Worm (Caenorhabditis elegans) whole organism, early embryonic: ENCODE data around the gene col-122.

Source experiments
- aly-1 ChIP-seq: sonication (generic microtip); optimal IDR thresholded peaks from 2 replicates; lab custom pipeline; 2016; ENCODE audit warnings: missing genetic modification characterization, missing compliant biosample characterization
- ama-1 ChIP-seq: fragments of 150-350 bp; optimal IDR thresholded peaks from 2 replicates; lab custom pipeline; 2014
- ceh-36 ChIP-seq: sonication (generic microtip); optimal IDR thresholded peaks from 2 replicates; lab custom pipeline; 2016; ENCODE audit warnings: missing genetic modification characterization, inconsistent platforms, missing compliant biosample characterization
- hmbx-1 ChIP-seq: sonication (generic microtip); optimal IDR thresholded peaks from 2 replicates; lab custom pipeline; 2016; ENCODE audit warnings: mild to moderate bottlenecking, missing genetic modification characterization, missing compliant biosample characterization
- pes-1 ChIP-seq: fragments of 200-800 bp; sonication (Bioruptor generic); IDR thresholded peaks from 2 replicates; pipeline ENCODE4 v1.3.6; 2022; ENCODE audit warnings: missing genetic modification reagents, missing genetic modification characterization, missing compliant biosample characterization
- tbx-11 ChIP-seq: fragments of 200-800 bp; sonication (Bioruptor generic); IDR thresholded peaks from 2 replicates; pipeline ENCODE4 v1.3.6; 2022; ENCODE audit warnings: missing genetic modification characterization, missing compliant biosample characterization
- tbx-37 ChIP-seq: fragments of 200-800 bp; sonication (Bioruptor generic); conservative IDR thresholded peaks from 2 replicates; pipeline ENCODE4 v1.3.6; 2022; ENCODE audit warnings: missing genetic modification reagents, missing genetic modification characterization, missing compliant biosample characterization
- tra-4 ChIP-seq: sonication (generic microtip); optimal IDR thresholded peaks from 2 replicates; lab custom pipeline; 2017; ENCODE audit warnings: missing genetic modification characterization, missing compliant biosample characterization

DNA sequence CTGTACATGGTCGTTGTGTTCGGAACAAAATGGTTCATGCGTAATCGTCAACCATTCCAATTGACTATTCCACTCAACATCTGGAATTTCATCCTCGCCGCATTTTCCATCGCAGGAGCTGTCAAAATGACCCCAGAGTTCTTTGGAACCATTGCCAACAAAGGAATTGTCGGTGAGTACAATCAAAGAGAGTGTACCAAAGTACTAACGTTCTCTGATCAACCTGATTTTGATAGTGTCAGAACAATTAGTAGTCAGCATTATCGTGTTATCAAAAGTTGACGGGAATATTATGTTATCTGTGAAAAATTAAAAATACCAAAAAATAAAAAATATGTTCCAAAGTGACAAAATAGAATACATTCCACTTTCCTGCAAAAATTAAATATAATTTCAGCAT is 36.2 kb upstream of the col-122 start:
- no peak for TF ChIP-seq hmbx-1 (tag; lab: Kevin White, UChicago)
- TF ChIP-seq tbx-37 (GFP tag; lab: Robert Waterston, UW) = no peak
- no peak for TF ChIP-seq aly-1 (tag; lab: Kevin White, UChicago)
- TF ChIP-seq ama-1 (lab: Kevin White, UChicago) = no peak
- no peak for TF ChIP-seq tbx-11
- no peak for TF ChIP-seq tra-4 (tag; lab: Kevin White, UChicago)
- TF ChIP-seq pes-1 (GFP tag; lab: Robert Waterston, UW) = no peak
- TF ChIP-seq ceh-36 (tag; lab: Kevin White, UChicago) = no peak
